Fruit fly (Drosophila melanogaster) Kc167 (cell line): ENCODE results near the gene CG14647.

Experiments used
- Myc ChIP-seq: fragments of >200 bp; optimal IDR thresholded peaks from 2 replicates; lab custom pipeline; 2017; ENCODE audit warnings: missing external identifiers
- Sin3A ChIP-seq: fragments of >200 bp; optimal IDR thresholded peaks from 2 replicates; lab custom pipeline; 2018; ENCODE audit warnings: missing external identifiers

DNA sequence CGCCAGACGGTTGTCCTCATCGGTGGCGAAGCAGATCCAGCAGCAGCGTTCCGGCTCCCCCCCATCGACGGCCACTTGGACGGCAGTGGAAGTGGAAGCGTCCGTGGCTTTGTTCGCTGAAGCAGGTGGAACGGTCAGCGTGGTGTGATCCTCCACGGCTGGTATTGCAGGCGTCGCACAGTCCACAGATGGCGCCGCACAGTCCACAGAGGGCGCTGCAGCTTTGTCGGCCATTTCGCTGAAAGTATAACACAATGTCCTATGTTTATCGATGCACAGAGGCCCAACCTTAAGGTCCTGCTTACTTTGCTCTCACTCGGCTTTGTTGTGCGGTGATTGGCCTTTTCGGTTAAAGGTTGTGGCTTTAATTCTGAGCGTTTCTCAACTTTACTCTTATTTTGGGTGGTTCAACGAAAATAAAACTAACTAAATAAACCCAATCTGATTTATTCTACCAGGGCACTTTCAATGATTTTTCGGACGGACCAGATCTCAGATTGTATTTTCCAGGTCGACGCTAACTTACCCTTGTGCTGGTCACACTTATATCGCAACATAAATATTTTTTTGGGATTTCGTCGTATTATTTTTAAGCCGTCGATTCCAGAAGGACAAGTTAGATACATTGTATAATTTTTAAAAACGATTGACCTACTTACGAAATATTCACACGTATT, 2.8 kb upstream of the CG14647 start, which contains the start of gene CG9855:
- TF ChIP-seq Sin3A (no peak), Myc (no peak)
